Fruit fly (Drosophila melanogaster) whole organism, embryonic: ENCODE data around the gene CG7069.
A peak's percentile ranks its signal among the peaks of the same experiment; 100 is the strongest.

Experiments used
- Awh ChIP-seq: fragments of 200-800 bp; sonication (Bioruptor generic); IDR thresholded peaks from 2 replicates; pipeline ENCODE4, ENCODE4 v1.3.6; 2022; ENCODE audit warnings: missing biosample characterization, missing genetic modification characterization
- BtbVII ChIP-seq: fragments of 200-800 bp; sonication (Bioruptor generic); optimal IDR thresholded peaks from 3 replicates; lab custom pipeline; 2017; ENCODE audit warnings: missing biosample characterization, mild to moderate bottlenecking, missing genetic modification characterization
- CG12236 ChIP-seq: fragments of 200-800 bp; sonication (Bioruptor generic); optimal IDR thresholded peaks from 2 replicates; lab custom pipeline; 2016; ENCODE audit warnings: missing biosample characterization, missing genetic modification characterization
- CG14441 ChIP-seq: fragments of 200-800 bp; sonication (Bioruptor generic); IDR thresholded peaks from 2 replicates; pipeline ENCODE4 v1.3.6; 2022; ENCODE audit warnings: missing biosample characterization, missing genetic modification characterization
- CG14667 ChIP-seq: fragments of 200-800 bp; sonication (Bioruptor generic); IDR thresholded peaks from 2 replicates; pipeline ENCODE4 v1.3.6; 2022; ENCODE audit warnings: missing biosample characterization, missing genetic modification characterization
- CG14860 ChIP-seq: fragments of 200-800 bp; sonication (Bioruptor generic); IDR thresholded peaks from 3 replicates; pipeline ENCODE4 v1.3.6; 2022; ENCODE audit warnings: missing biosample characterization, missing genetic modification characterization; ENCODE audit not compliant: partially characterized antibody
- CG15011 ChIP-seq: fragments of 200-800 bp; sonication (Bioruptor generic); optimal IDR thresholded peaks from 3 replicates; lab custom pipeline; 2018; ENCODE audit warnings: missing biosample characterization, mild to moderate bottlenecking, missing genetic modification characterization
- CG16813 ChIP-seq: fragments of 200-800 bp; sonication (Bioruptor generic); IDR thresholded peaks from 3 replicates; pipeline ENCODE4 v1.3.6; 2022; ENCODE audit warnings: missing biosample characterization, missing genetic modification characterization; ENCODE audit not compliant: partially characterized antibody
- CG16815 ChIP-seq: fragments of 200-800 bp; sonication (Bioruptor generic); optimal IDR thresholded peaks from 3 replicates; lab custom pipeline; 2017; ENCODE audit warnings: missing biosample characterization, mild to moderate bottlenecking, missing genetic modification characterization
- CG18011 ChIP-seq: fragments of 200-800 bp; sonication (Bioruptor generic); optimal IDR thresholded peaks from 2 replicates; lab custom pipeline; 2017; ENCODE audit warnings: missing biosample characterization, missing genetic modification characterization, mild to moderate bottlenecking, moderate library complexity, missing genotype
- CG2120 ChIP-seq: fragments of 200-800 bp; sonication (Bioruptor generic); optimal IDR thresholded peaks from 3 replicates; lab custom pipeline; 2016; ENCODE audit warnings: missing biosample characterization, missing genetic modification characterization
- CG31224 ChIP-seq: fragments of 200-800 bp; sonication (Bioruptor generic); IDR thresholded peaks from 2 replicates; pipeline ENCODE4 v1.3.6; 2022; ENCODE audit warnings: missing biosample characterization, missing genetic modification characterization
- CG32767 ChIP-seq: fragments of 200-800 bp; sonication (Bioruptor generic); IDR thresholded peaks from 2 replicates; pipeline ENCODE4 v1.3.6; 2022; ENCODE audit warnings: missing biosample characterization, missing genetic modification characterization
- CG34224 ChIP-seq: fragments of 200-800 bp; sonication (Bioruptor generic); IDR thresholded peaks from 3 replicates; pipeline ENCODE4 v1.3.6; 2022; ENCODE audit warnings: missing biosample characterization, missing genetic modification characterization; ENCODE audit not compliant: partially characterized antibody
- CG4328 ChIP-seq: fragments of 200-800 bp; sonication (Bioruptor generic); optimal IDR thresholded peaks from 3 replicates; lab custom pipeline; 2017; ENCODE audit warnings: missing biosample characterization, missing genetic modification reagents, missing genetic modification characterization
- CG5245 ChIP-seq: fragments of 200-800 bp; sonication (Bioruptor generic); optimal IDR thresholded peaks from 3 replicates; lab custom pipeline; 2016; ENCODE audit warnings: missing biosample characterization, missing genetic modification characterization
- CG6683 ChIP-seq: fragments of 200-800 bp; sonication (Bioruptor generic); optimal IDR thresholded peaks from 2 replicates; lab custom pipeline; 2017; ENCODE audit warnings: missing biosample characterization, mild to moderate bottlenecking, missing genetic modification characterization, missing genetic modification reagents
- CG6689 ChIP-seq: fragments of 200-800 bp; sonication (Bioruptor generic); IDR thresholded peaks from 2 replicates; pipeline ENCODE4 v1.3.6; 2022; ENCODE audit warnings: missing biosample characterization, missing genetic modification characterization
- CG7372 ChIP-seq: fragments of 200-800 bp; sonication (Bioruptor generic); IDR thresholded peaks from 2 replicates; pipeline ENCODE4 v1.3.6; 2022; ENCODE audit warnings: missing biosample characterization, missing genetic modification characterization
- CG7928 ChIP-seq: fragments of 200-800 bp; sonication (Bioruptor generic); optimal IDR thresholded peaks from 2 replicates; lab custom pipeline; 2017; ENCODE audit warnings: missing biosample characterization, mild to moderate bottlenecking, missing genetic modification characterization
- CG8765 ChIP-seq: fragments of 200-800 bp; sonication (Bioruptor generic); IDR thresholded peaks from 2 replicates; pipeline ENCODE4 v1.3.6; 2022; ENCODE audit warnings: missing biosample characterization, missing genetic modification characterization
- CG9215 ChIP-seq: fragments of 200-800 bp; sonication (Bioruptor generic); IDR thresholded peaks from 2 replicates; pipeline ENCODE4 v1.3.6; 2022; ENCODE audit warnings: missing biosample characterization, missing genetic modification characterization
- CG9817 ChIP-seq: fragments of 200-800 bp; sonication (Bioruptor generic); optimal IDR thresholded peaks from 2 replicates; lab custom pipeline; 2018; ENCODE audit warnings: missing biosample characterization, mild to moderate bottlenecking, missing genetic modification characterization, moderate library complexity
- CG9876 ChIP-seq: fragments of 200-800 bp; sonication (Bioruptor generic); optimal IDR thresholded peaks from 2 replicates; lab custom pipeline; 2016; ENCODE audit warnings: missing biosample characterization, missing genetic modification characterization
- Chrac-16 ChIP-seq: fragments of 200-800 bp; sonication (Bioruptor generic); optimal IDR thresholded peaks from 3 replicates; lab custom pipeline; 2016; ENCODE audit warnings: missing biosample characterization, missing genetic modification characterization
- Deaf1 ChIP-seq: fragments of 200-800 bp; optimal IDR thresholded peaks from 3 replicates; lab custom pipeline; 2019; ENCODE audit warnings: missing biosample characterization, mild to moderate bottlenecking, missing genetic modification characterization, moderate library complexity
- Gsc ChIP-seq: fragments of 200-800 bp; sonication (Bioruptor generic); IDR thresholded peaks from 2 replicates; pipeline ENCODE4 v1.3.6; 2022; ENCODE audit warnings: missing biosample characterization, missing genetic modification characterization
- Hmr ChIP-seq: fragments of 200-800 bp; sonication (Bioruptor generic); optimal IDR thresholded peaks from 3 replicates; lab custom pipeline; 2017; ENCODE audit warnings: mild to moderate bottlenecking, missing biosample characterization, missing genetic modification reagents, missing genetic modification characterization
- NK7.1 ChIP-seq: fragments of 200-800 bp; sonication (Bioruptor generic); optimal IDR thresholded peaks from 3 replicates; lab custom pipeline; 2016; ENCODE audit warnings: missing biosample characterization, missing genetic modification characterization
- Nf-YC ChIP-seq: fragments of 200-800 bp; optimal IDR thresholded peaks from 3 replicates; lab custom pipeline; 2019; ENCODE audit warnings: missing biosample characterization, mild to moderate bottlenecking, missing genetic modification characterization, moderate library complexity
- Oli ChIP-seq: fragments of 200-800 bp; sonication (Bioruptor generic); optimal IDR thresholded peaks from 2 replicates; lab custom pipeline; 2018; ENCODE audit warnings: missing biosample characterization, mild to moderate bottlenecking, missing genetic modification characterization, moderate library complexity
- Opbp ChIP-seq: fragments of 200-800 bp; sonication (Bioruptor generic); IDR thresholded peaks from 3 replicates; pipeline ENCODE4 v1.3.6; 2022; ENCODE audit warnings: missing biosample characterization, missing genetic modification characterization; ENCODE audit not compliant: partially characterized antibody
- Sry-β ChIP-seq: fragments of 200-800 bp; sonication (Bioruptor generic); optimal IDR thresholded peaks from 2 replicates; lab custom pipeline; 2018; ENCODE audit warnings: missing biosample characterization, mild to moderate bottlenecking, missing genetic modification characterization, moderate library complexity
- Xbp1 ChIP-seq: fragments of 200-800 bp; sonication (Bioruptor generic); optimal IDR thresholded peaks from 3 replicates; lab custom pipeline; 2016; ENCODE audit warnings: missing biosample characterization, mild to moderate bottlenecking, missing genetic modification characterization
- Xrp1 ChIP-seq: fragments of 200-800 bp; sonication (Bioruptor generic); IDR thresholded peaks from 2 replicates; pipeline ENCODE4 v1.3.6; 2022; ENCODE audit warnings: missing biosample characterization, missing genetic modification characterization
- ase ChIP-seq: fragments of 200-800 bp; sonication (Bioruptor generic); IDR thresholded peaks from 3 replicates; pipeline ENCODE4 v1.3.6; 2022; ENCODE audit warnings: missing biosample characterization, missing genetic modification characterization
- bowl ChIP-seq: fragments of 200-800 bp; sonication (Bioruptor generic); IDR thresholded peaks from 2 replicates; pipeline ENCODE4 v1.3.6; 2022; ENCODE audit warnings: missing biosample characterization, missing genetic modification characterization
- da ChIP-seq: fragments of 200-800 bp; sonication (Bioruptor generic); optimal IDR thresholded peaks from 2 replicates; lab custom pipeline; 2016; ENCODE audit warnings: missing biosample characterization, missing genetic modification characterization
- dm ChIP-seq: fragments of 200-800 bp; sonication (Bioruptor generic); optimal IDR thresholded peaks from 3 replicates; lab custom pipeline; 2016; ENCODE audit warnings: missing biosample characterization, missing genetic modification characterization
- gce ChIP-seq: fragments of 200-800 bp; sonication (Bioruptor generic); IDR thresholded peaks from 3 replicates; pipeline ENCODE4 v1.3.6; 2022; ENCODE audit warnings: missing biosample characterization, missing genetic modification characterization
- gcm2 ChIP-seq: fragments of 200-800 bp; sonication (Bioruptor generic); optimal IDR thresholded peaks from 2 replicates; lab custom pipeline; 2016; ENCODE audit warnings: missing biosample characterization, missing genetic modification characterization
- hbn ChIP-seq: fragments of 200-800 bp; sonication (Bioruptor generic); IDR thresholded peaks from 2 replicates; pipeline ENCODE4 v1.3.6; 2022; ENCODE audit warnings: missing biosample characterization, missing genetic modification characterization; ENCODE audit not compliant: partially characterized antibody
- kah ChIP-seq: fragments of 200-800 bp; sonication (Bioruptor generic); optimal IDR thresholded peaks from 2 replicates; lab custom pipeline; 2018; ENCODE audit warnings: missing biosample characterization, mild to moderate bottlenecking, missing genetic modification characterization
- nom ChIP-seq: fragments of 200-800 bp; sonication (Bioruptor generic); optimal IDR thresholded peaks from 2 replicates; lab custom pipeline; 2017; ENCODE audit warnings: missing biosample characterization, missing genetic modification characterization, mild to moderate bottlenecking, moderate library complexity, missing genetic modification reagents
- row ChIP-seq: fragments of 200-800 bp; sonication (Bioruptor generic); IDR thresholded peaks from 3 replicates; pipeline ENCODE4 v1.3.6; 2022; ENCODE audit warnings: missing biosample characterization, missing genetic modification characterization
- sens-2 ChIP-seq: fragments of 200-800 bp; sonication (Bioruptor generic); IDR thresholded peaks from 2 replicates; pipeline ENCODE4 v1.3.6; 2022; ENCODE audit warnings: missing biosample characterization, missing genetic modification characterization
- stwl ChIP-seq: fragments of 200-800 bp; sonication (Bioruptor generic); optimal IDR thresholded peaks from 3 replicates; lab custom pipeline; 2018; ENCODE audit warnings: missing biosample characterization, mild to moderate bottlenecking, missing genetic modification characterization, moderate library complexity
- vfl ChIP-seq: fragments of 200-800 bp; sonication (Bioruptor generic); optimal IDR thresholded peaks from 2 replicates; lab custom pipeline; 2016; ENCODE audit warnings: missing biosample characterization, missing genetic modification characterization
- yki ChIP-seq: fragments of >200 bp; optimal IDR thresholded peaks from 3 replicates; lab custom pipeline; 2018

The CG7069 gene

dm6 chr3R:22410537-22411360 lies 38.1 kb downstream of the CG7069 start, which contains the start of the genes CG13850 and lqfR (continued):
- TF ChIP-seq stwl (tag; lab: Kevin White, UChicago) (peak; percentile 66), CG15011 (GFP tag; lab: Kevin White, UChicago) (peak; percentile 58), CG9817 (peak; percentile 79), Xbp1 (peak; percentile 84), Deaf1 (tag; lab: Kevin White, UChicago) (no peak), vfl (peak; percentile 73), Nf-YC (no peak), Opbp (no peak), CG14441 (GFP tag; lab: Robert Waterston, UW) (peak; percentile 43; the same call in 1 of the 2 replicates), ase (GFP tag; lab: Robert Waterston, UW) (0 out of 3 replicates have a peak, but pooled peaks have one; percentile 39), CG8765 (GFP tag; lab: Robert Waterston, UW) (no peak), Awh (GFP tag; lab: Robert Waterston, UW) (no peak), CG32767 (GFP tag; lab: Robert Waterston, UW) (no peak), CG31224 (GFP tag; lab: Robert Waterston, UW) (peak; percentile 41; the same call in 1 of the 2 replicates), bowl (GFP tag; lab: Robert Waterston, UW) (no peak), yki (lab: Kevin White, UChicago) (no peak), Sry-β (peak; percentile 97), CG2120 (GFP tag; lab: Kevin White, UChicago) (peak; percentile 92), CG4328 (GFP tag; lab: Kevin White, UChicago) (peak; percentile 63), Hmr (GFP tag; lab: Kevin White, UChicago) (peak; percentile 80), Chrac-16 (GFP tag; lab: Kevin White, UChicago) (peak; percentile 76), CG18011 (peak; percentile 36), CG16815 (peak; percentile 83), CG9215 (GFP tag; lab: Robert Waterston, UW) (peak; percentile 77), Oli (tag; lab: Kevin White, UChicago) (peak; percentile 66), CG12236 (GFP tag; lab: Kevin White, UChicago) (peak; percentile 26), sens-2 (GFP tag; lab: Robert Waterston, UW) (no peak), gce (GFP tag; lab: Robert Waterston, UW) (no peak), BtbVII (GFP tag; lab: Kevin White, UChicago) (peak; percentile 70), Gsc (GFP tag; lab: Robert Waterston, UW) (no peak), row (GFP tag; lab: Robert Waterston, UW) (peak; percentile 90), CG9876 (GFP tag; lab: Kevin White, UChicago) (peak; percentile 78), CG34224 (GFP tag; lab: Robert Waterston, UW) (no peak; the same call in 2 of the 3 replicates), CG6683 (GFP tag; lab: Kevin White, UChicago) (peak; percentile 45), CG7928 (GFP tag; lab: Kevin White, UChicago) (peak; percentile 22), CG7372 (GFP tag; lab: Robert Waterston, UW) (peak; percentile 46; the same call in 1 of the 2 replicates), kah (GFP tag; lab: Kevin White, UChicago) (no peak), CG6689 (GFP tag; lab: Robert Waterston, UW) (peak; percentile 55), CG14860 (GFP tag; lab: Robert Waterston, UW) (no peak), NK7.1 (peak; percentile 39), Xrp1 (GFP tag; lab: Robert Waterston, UW) (peak; percentile 45; the same call in 1 of the 2 replicates), CG14667 (peak; percentile 25; the same call in 1 of the 2 replicates), gcm2 (GFP tag; lab: Kevin White, UChicago) (peak; percentile 60), da (peak; percentile 47), CG5245 (peak; percentile 65), hbn (GFP tag; lab: Robert Waterston, UW) (no peak), CG16813 (GFP tag; lab: Robert Waterston, UW) (no peak), nom (GFP tag; lab: Kevin White, UChicago) (no peak), dm (GFP tag; lab: Kevin White, UChicago) (peak; percentile 80)
